Worm (Caenorhabditis elegans) whole organism, L1 larva: Measurements from ENCODE around the gene R08C7.11.

Experiments used
- mef-2 ChIP-seq: fragments of 150-350 bp; optimal IDR thresholded peaks from 2 replicates; lab custom pipeline; 2014; ENCODE audit warnings: missing biosample characterization, missing genetic modification characterization
- nhr-19 ChIP-seq: fragments of 200-800 bp; sonication (Bioruptor generic); conservative IDR thresholded peaks from 2 replicates; pipeline ENCODE4 v1.3.6; 2022; ENCODE audit warnings: missing genetic modification characterization, missing compliant biosample characterization
- nhr-76 ChIP-seq: sonication (generic microtip); optimal IDR thresholded peaks from 2 replicates; lab custom pipeline; 2017; ENCODE audit warnings: missing biosample characterization, missing genetic modification characterization
- pag-3 ChIP-seq: sonication (generic microtip); optimal IDR thresholded peaks from 2 replicates; lab custom pipeline; 2017; ENCODE audit warnings: missing genetic modification characterization, mild to moderate bottlenecking, missing compliant biosample characterization, antibody characterized with exemption, borderline replicate concordance; ENCODE audit not compliant: insufficient read depth

ce11 chrIV:4447284-4447366 is 7.6 kb downstream of the R08C7.11 start, which contains the start of gene chat-1:
- no peak for TF ChIP-seq pag-3 (tag; lab: Kevin White, UChicago)
- TF ChIP-seq mef-2 (tag; lab: Kevin White, UChicago), result no peak
- no peak for TF ChIP-seq nhr-19 (GFP tag; lab: Robert Waterston, UW)
- no peak for TF ChIP-seq nhr-76 (tag; lab: Kevin White, UChicago)
